Worm (Caenorhabditis elegans) whole organism, L1 larva: ENCODE data around the gene col-87.

Source experiments
- irx-1 ChIP-seq: sonication (generic microtip); optimal IDR thresholded peaks from 2 replicates; lab custom pipeline; 2016; ENCODE audit warnings: missing genetic modification characterization, missing compliant biosample characterization
- mep-1 ChIP-seq: fragments of 150-350 bp; optimal IDR thresholded peaks from 2 replicates; lab custom pipeline; 2014; ENCODE audit warnings: missing biosample characterization, missing genetic modification characterization
- nhr-12 ChIP-seq: sonication (generic microtip); optimal IDR thresholded peaks from 2 replicates; lab custom pipeline; 2017; ENCODE audit warnings: missing biosample characterization, missing genetic modification characterization
- pag-3 ChIP-seq: sonication (generic microtip); optimal IDR thresholded peaks from 2 replicates; lab custom pipeline; 2017; ENCODE audit warnings: missing genetic modification characterization, mild to moderate bottlenecking, missing compliant biosample characterization, antibody characterized with exemption, borderline replicate concordance; ENCODE audit not compliant: insufficient read depth
- skn-1 ChIP-seq: fragments of 150-350 bp; optimal IDR thresholded peaks from 2 replicates; lab custom pipeline; 2014; ENCODE audit warnings: missing biosample characterization, missing genetic modification characterization
- tbx-2 ChIP-seq: sonication (generic microtip); optimal IDR thresholded peaks from 2 replicates; lab custom pipeline; 2016; ENCODE audit warnings: missing genetic modification characterization, missing compliant biosample characterization
- unc-62 ChIP-seq: fragments of 150-350 bp; optimal IDR thresholded peaks from 2 replicates; lab custom pipeline; 2014; ENCODE audit warnings: missing biosample characterization, missing genetic modification reagents, missing genetic modification characterization

ce11 chrII:14137538-14137937, 43.0 kb upstream of the col-87 start, which contains the start of gene K09E4.1:
- no peak for TF ChIP-seq irx-1 (tag; lab: Kevin White, UChicago)
- no peak for TF ChIP-seq tbx-2 (tag; lab: Kevin White, UChicago)
- no peak for TF ChIP-seq skn-1 (tag; lab: Kevin White, UChicago)
- TF ChIP-seq nhr-12 (tag; lab: Kevin White, UChicago) = no peak
- TF ChIP-seq unc-62 = no peak
- no peak for TF ChIP-seq mep-1 (tag; lab: Kevin White, UChicago)
- TF ChIP-seq pag-3 (tag; lab: Kevin White, UChicago) = no peak
